Worm (Caenorhabditis elegans) whole organism, L2 larva: Measurements from ENCODE around the gene frpr-14.
A peak's percentile ranks its signal among the peaks of the same experiment; 100 is the strongest.

Experiments
- C34F6.9 ChIP-seq: fragments of 150-350 bp; optimal IDR thresholded peaks from 2 replicates; lab custom pipeline; 2014; ENCODE audit warnings: missing biosample characterization, missing genetic modification characterization
- F13H6.1 ChIP-seq: sonication (generic microtip); optimal IDR thresholded peaks from 2 replicates; lab custom pipeline; 2016; ENCODE audit warnings: missing genetic modification characterization, missing compliant biosample characterization
- R02D3.7 ChIP-seq: fragments of 150-350 bp; optimal IDR thresholded peaks from 2 replicates; lab custom pipeline; 2014; ENCODE audit warnings: missing biosample characterization, missing genetic modification characterization
- Y55F3AM.14 ChIP-seq: fragments of 200-800 bp; sonication (Bioruptor generic); optimal IDR thresholded peaks from 2 replicates; lab custom pipeline; 2018; ENCODE audit warnings: mild to moderate bottlenecking, missing genetic modification characterization, missing compliant biosample characterization
- ZK546.5 ChIP-seq: sonication (generic microtip); optimal IDR thresholded peaks from 2 replicates; lab custom pipeline; 2017; ENCODE audit warnings: missing biosample characterization, missing genetic modification characterization
- alr-1 ChIP-seq: fragments of 150-350 bp; optimal IDR thresholded peaks from 2 replicates; lab custom pipeline; 2014; ENCODE audit warnings: missing biosample characterization, missing genetic modification characterization
- ama-1 ChIP-seq: fragments of 150-350 bp; optimal IDR thresholded peaks from 2 replicates; lab custom pipeline; 2018; ENCODE audit warnings: inconsistent platforms
- blmp-1 ChIP-seq: sonication (generic microtip); optimal IDR thresholded peaks from 2 replicates; lab custom pipeline; 2017; ENCODE audit warnings: missing genetic modification characterization, mild to moderate bottlenecking, missing compliant biosample characterization, antibody characterized with exemption, moderate library complexity; ENCODE audit not compliant: insufficient read depth
- crh-2 ChIP-seq: sonication (generic microtip); optimal IDR thresholded peaks from 2 replicates; lab custom pipeline; 2017; ENCODE audit warnings: missing biosample characterization, missing genetic modification characterization
- egl-27 ChIP-seq: sonication (generic microtip); optimal IDR thresholded peaks from 3 replicates; lab custom pipeline; 2017; ENCODE audit warnings: missing biosample characterization, missing genetic modification reagents, missing genetic modification characterization
- elt-1 ChIP-seq: fragments of 150-350 bp; optimal IDR thresholded peaks from 2 replicates; lab custom pipeline; 2014; ENCODE audit warnings: missing biosample characterization, missing genetic modification characterization
- elt-3 ChIP-seq: sonication (generic microtip); optimal IDR thresholded peaks from 2 replicates; lab custom pipeline; 2017; ENCODE audit warnings: missing biosample characterization, missing genetic modification characterization
- fos-1 ChIP-seq: fragments of 150-350 bp; optimal IDR thresholded peaks from 2 replicates; lab custom pipeline; 2014; ENCODE audit warnings: missing biosample characterization, missing genetic modification characterization
- lin-11 ChIP-seq: fragments of 150-350 bp; sonication (generic microtip); optimal IDR thresholded peaks from 2 replicates; lab custom pipeline; 2014; ENCODE audit warnings: missing biosample characterization, missing genetic modification characterization, inconsistent platforms, mixed read lengths
- lin-39 ChIP-seq: fragments of 150-350 bp; optimal IDR thresholded peaks from 2 replicates; lab custom pipeline; 2014; ENCODE audit warnings: missing biosample characterization, missing genetic modification reagents, missing genetic modification characterization
- lsy-2 ChIP-seq, 2 experiments: fragments of 150-350 bp in 1 of 2; sonication (generic microtip) in 1 of 2; optimal IDR thresholded peaks; 2 replicates each; lab custom pipeline; 2014 to 2017; ENCODE audit warnings: missing biosample characterization in 2 of 2, missing genetic modification characterization in 2 of 2
- mbf-1 ChIP-seq: sonication (generic microtip); optimal IDR thresholded peaks from 2 replicates; lab custom pipeline; 2017; ENCODE audit warnings: missing biosample characterization, missing genetic modification characterization
- nhr-10 ChIP-seq: sonication (generic microtip); optimal IDR thresholded peaks from 2 replicates; lab custom pipeline; 2017; ENCODE audit warnings: missing biosample characterization, missing genetic modification characterization
- nhr-11 ChIP-seq: fragments of 150-350 bp; optimal IDR thresholded peaks from 2 replicates; lab custom pipeline; 2014; ENCODE audit warnings: missing biosample characterization, missing genetic modification characterization
- nhr-12 ChIP-seq: fragments of 150-350 bp; optimal IDR thresholded peaks from 2 replicates; lab custom pipeline; 2014; ENCODE audit warnings: missing biosample characterization, missing genetic modification characterization
- nhr-129 ChIP-seq: fragments of 150-350 bp; optimal IDR thresholded peaks from 2 replicates; lab custom pipeline; 2014; ENCODE audit warnings: missing biosample characterization, missing genetic modification characterization
- nhr-23 ChIP-seq: fragments of 150-350 bp; optimal IDR thresholded peaks from 2 replicates; lab custom pipeline; 2014; ENCODE audit warnings: missing biosample characterization, missing genetic modification reagents, missing genetic modification characterization
- nhr-237 ChIP-seq: fragments of 150-350 bp; optimal IDR thresholded peaks from 2 replicates; lab custom pipeline; 2014; ENCODE audit warnings: missing biosample characterization, missing genetic modification characterization
- nhr-25 ChIP-seq: fragments of 150-350 bp; sonication (generic microtip); optimal IDR thresholded peaks from 3 replicates; lab custom pipeline; 2014; ENCODE audit warnings: missing biosample characterization, missing genetic modification characterization
- nhr-77 ChIP-seq: fragments of 150-350 bp; optimal IDR thresholded peaks from 2 replicates; lab custom pipeline; 2014; ENCODE audit warnings: missing biosample characterization, missing genetic modification characterization
- peb-1 ChIP-seq: fragments of 150-350 bp; optimal IDR thresholded peaks from 2 replicates; lab custom pipeline; 2014; ENCODE audit warnings: missing biosample characterization, missing genetic modification characterization
- sem-4 ChIP-seq: fragments of 150-350 bp; optimal IDR thresholded peaks from 2 replicates; lab custom pipeline; 2014; ENCODE audit warnings: missing biosample characterization, missing genetic modification reagents, missing genetic modification characterization
- skn-1 ChIP-seq: sonication (generic microtip); optimal IDR thresholded peaks from 2 replicates; lab custom pipeline; 2017; ENCODE audit warnings: missing biosample characterization, missing genetic modification characterization
- sma-3 ChIP-seq: sonication (generic microtip); optimal IDR thresholded peaks from 2 replicates; lab custom pipeline; 2016; ENCODE audit warnings: missing genetic modification reagents, missing genetic modification characterization, missing compliant biosample characterization
- sma-9 ChIP-seq, 2 experiments: fragments of 150-350 bp in 1 of 2; sonication (generic microtip) in 1 of 2; optimal IDR thresholded peaks; 2 replicates each; lab custom pipeline; 2014 to 2016; ENCODE audit warnings: missing genetic modification characterization in 2 of 2, mild to moderate bottlenecking in 1 of 2, missing biosample characterization in 1 of 2, missing compliant biosample characterization in 1 of 2, missing genetic modification reagents in 1 of 2, moderate library complexity in 1 of 2
- unc-39 ChIP-seq: fragments of 150-350 bp; optimal IDR thresholded peaks from 2 replicates; lab custom pipeline; 2014; ENCODE audit warnings: missing biosample characterization, missing genetic modification characterization
- unc-55 ChIP-seq: fragments of 150-350 bp; sonication (generic microtip); optimal IDR thresholded peaks from 3 replicates; lab custom pipeline; 2014; ENCODE audit warnings: missing biosample characterization, missing genetic modification reagents, missing genetic modification characterization
- unc-62 ChIP-seq: fragments of 150-350 bp; optimal IDR thresholded peaks from 2 replicates; lab custom pipeline; 2014; ENCODE audit warnings: missing biosample characterization, missing genetic modification reagents, missing genetic modification characterization
- zag-1 ChIP-seq: fragments of 150-350 bp; optimal IDR thresholded peaks from 2 replicates; lab custom pipeline; 2014; ENCODE audit warnings: missing biosample characterization, missing genetic modification characterization
- ztf-1 ChIP-seq: fragments of 200-800 bp; sonication (Bioruptor generic); conservative IDR thresholded peaks from 2 replicates; pipeline ENCODE4 v1.3.6; 2022; ENCODE audit warnings: missing genetic modification characterization, missing compliant biosample characterization

Gene frpr-14

DNA sequence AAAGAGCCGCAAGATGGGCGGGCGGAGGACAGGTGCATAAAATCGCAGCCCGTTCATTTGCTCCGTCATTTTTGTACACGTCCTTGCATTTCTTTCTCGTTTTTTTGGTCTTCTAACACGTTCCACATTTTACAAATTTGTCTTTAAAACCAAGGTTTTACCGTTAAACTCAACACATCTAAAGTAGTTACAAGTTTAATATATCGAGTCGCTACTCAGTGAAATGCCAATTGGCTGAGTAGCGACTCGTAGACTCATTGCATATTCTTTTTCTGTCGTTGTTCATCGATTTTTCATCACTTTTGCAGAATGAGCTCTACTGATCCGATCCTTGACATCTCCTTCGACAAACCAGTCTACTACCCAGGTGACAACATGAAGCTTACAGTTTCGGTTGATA is 23.6 kb upstream of the frpr-14 start, which contains the start of gene arrd-1:
Gene arrd-1 (plus strand): TSS at position 301 of the 400 bp plus-strand sequence.
- no peak for TF ChIP-seq ztf-1 (GFP tag; lab: Robert Waterston, UW)
- no peak for TF ChIP-seq R02D3.7 (tag; lab: Kevin White, UChicago)
- TF ChIP-seq crh-2 (tag; lab: Kevin White, UChicago), result no peak
- no peak for TF ChIP-seq alr-1 (tag; lab: Kevin White, UChicago)
- no peak for TF ChIP-seq lsy-2 (tag; optimal IDR thresholded peaks at IDR 0.05; lab: Kevin White, UChicago)
- no peak for TF ChIP-seq nhr-23 (tag; lab: Kevin White, UChicago)
- TF ChIP-seq zag-1 (tag; lab: Kevin White, UChicago), result no peak
- TF ChIP-seq sma-9 (GFP tag; optimal IDR thresholded peaks at IDR 0.05; lab: Kevin White, UChicago), result no peak
- no peak for TF ChIP-seq sma-9 (tag; optimal IDR thresholded peaks at IDR 0.05; lab: Kevin White, UChicago)
- TF ChIP-seq ama-1 (lab: Kevin White, UChicago), result no peak
- TF ChIP-seq Y55F3AM.14 (GFP tag; lab: Kevin White, UChicago), result no peak
- TF ChIP-seq lin-39 (tag; lab: Kevin White, UChicago), result no peak
- TF ChIP-seq elt-3, result no peak
- no peak for TF ChIP-seq fos-1 (tag; lab: Kevin White, UChicago)
- TF ChIP-seq F13H6.1 (tag; lab: Kevin White, UChicago), result no peak
- no peak for TF ChIP-seq nhr-129 (tag; lab: Kevin White, UChicago)
- no peak for TF ChIP-seq lin-11
- no peak for TF ChIP-seq skn-1 (tag; lab: Kevin White, UChicago)
- TF ChIP-seq unc-62 (GFP tag; lab: Kevin White, UChicago), result no peak
- no peak for TF ChIP-seq nhr-10 (tag; lab: Kevin White, UChicago)
- no peak for TF ChIP-seq unc-39

DNA sequence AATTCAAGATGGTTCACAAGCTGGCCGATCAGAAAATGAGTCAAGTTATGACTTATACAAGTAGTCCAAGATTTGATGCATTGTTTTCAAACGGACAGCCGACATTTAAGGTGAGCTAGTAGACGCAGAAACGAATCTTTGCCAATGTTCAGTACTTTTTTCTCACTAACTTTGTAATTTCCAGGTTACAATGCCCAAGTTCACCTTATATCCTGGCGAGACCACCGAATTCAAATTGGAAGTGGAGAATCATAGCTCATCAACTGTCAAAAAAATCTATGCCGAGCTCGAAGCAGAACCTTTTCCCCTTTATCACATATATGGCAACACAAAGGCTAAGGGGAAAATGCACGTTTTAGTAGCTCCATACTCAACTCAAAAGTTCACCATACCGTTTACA is 22.8 kb upstream of the frpr-14 start:
- TF ChIP-seq elt-1 (tag; lab: Kevin White, UChicago) (no peak), sma-9 (GFP tag; optimal IDR thresholded peaks at IDR 0.05; lab: Kevin White, UChicago) (no peak), sma-9 (tag; optimal IDR thresholded peaks at IDR 0.05; lab: Kevin White, UChicago) (no peak), nhr-237 (tag; lab: Kevin White, UChicago) (no peak), nhr-77 (no peak), egl-27 (tag; lab: Kevin White, UChicago) (no peak), peb-1 (tag; lab: Kevin White, UChicago) (no peak), lsy-2 (tag; optimal IDR thresholded peaks at IDR 0.05; lab: Kevin White, UChicago) (no peak), lin-11 (no peak)

DNA sequence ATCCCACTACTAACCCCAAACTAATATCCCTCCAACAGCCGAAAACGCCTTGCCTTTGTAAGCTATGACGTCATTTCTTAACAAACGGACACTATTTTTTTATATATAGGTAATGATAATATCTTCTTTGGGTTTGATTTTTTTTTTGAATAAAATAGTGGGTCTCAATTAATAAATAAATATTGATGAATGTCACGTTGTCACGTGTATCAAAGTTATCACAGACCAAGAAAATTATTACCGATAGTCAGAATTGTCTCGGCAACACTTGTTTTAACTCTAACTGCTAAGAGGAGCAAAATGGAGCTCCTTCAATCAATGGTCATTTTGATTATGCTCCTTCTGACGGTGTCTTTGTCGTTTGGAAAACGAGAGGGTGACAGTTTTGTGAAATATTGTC is 16.8 kb upstream of the frpr-14 start, which contains the start of gene T04B8.1:
Gene T04B8.1 (plus strand): TSS at position 301 of the 400 bp plus-strand sequence.
- no peak for TF ChIP-seq ZK546.5 (tag; lab: Kevin White, UChicago)
- TF ChIP-seq nhr-25 (tag; lab: Kevin White, UChicago), result no peak
- no peak for TF ChIP-seq nhr-10 (tag; lab: Kevin White, UChicago)
- no peak for TF ChIP-seq unc-39
- no peak for TF ChIP-seq blmp-1 (tag; lab: Kevin White, UChicago)
- no peak for TF ChIP-seq unc-55 (GFP tag; lab: Kevin White, UChicago)
- no peak for TF ChIP-seq mbf-1
- no peak for TF ChIP-seq nhr-129 (tag; lab: Kevin White, UChicago)
- TF ChIP-seq lin-11, result no peak
- TF ChIP-seq elt-3, result no peak
- no peak for TF ChIP-seq R02D3.7 (tag; lab: Kevin White, UChicago)
- no peak for TF ChIP-seq sma-9 (GFP tag; optimal IDR thresholded peaks at IDR 0.05; lab: Kevin White, UChicago)
- TF ChIP-seq sma-9 (tag; optimal IDR thresholded peaks at IDR 0.05; lab: Kevin White, UChicago), result no peak
- no peak for TF ChIP-seq F13H6.1 (tag; lab: Kevin White, UChicago)
- no peak for TF ChIP-seq nhr-11
- TF ChIP-seq lsy-2 (tag; optimal IDR thresholded peaks at IDR 0.05; lab: Kevin White, UChicago), result no peak

DNA sequence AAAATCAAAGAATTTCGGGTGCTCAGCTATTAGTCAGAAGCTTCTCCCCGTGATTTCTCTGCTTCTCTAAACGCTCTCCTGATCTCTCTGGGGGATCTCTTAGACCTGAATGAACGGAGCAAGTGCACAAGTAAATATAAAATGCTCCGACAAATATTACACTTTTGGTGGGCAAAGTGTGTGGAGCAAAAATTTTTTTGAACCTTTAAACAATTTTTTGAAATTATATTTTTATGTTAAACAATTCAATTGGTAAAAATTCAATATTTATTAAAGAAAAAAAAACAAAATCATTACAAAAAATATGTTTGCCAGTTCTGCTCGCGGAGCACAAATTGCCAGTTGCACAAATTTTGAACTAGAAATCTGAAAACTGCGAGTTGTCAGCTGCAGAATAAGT is 11.3 kb upstream of the frpr-14 start, which contains the start of gene K07E8.6:
Gene K07E8.6 (minus strand): TSS at position 101 of the 400 bp plus-strand sequence.
- TF ChIP-seq sem-4 (tag; lab: Kevin White, UChicago), result no peak
- no peak for TF ChIP-seq ztf-1 (GFP tag; lab: Robert Waterston, UW)
- peak; percentile 12 for TF ChIP-seq C34F6.9 (tag; lab: Kevin White, UChicago)
- TF ChIP-seq F13H6.1 (tag; lab: Kevin White, UChicago), result no peak
- TF ChIP-seq lin-11, result no peak
- TF ChIP-seq egl-27 (tag; lab: Kevin White, UChicago), result no peak

DNA sequence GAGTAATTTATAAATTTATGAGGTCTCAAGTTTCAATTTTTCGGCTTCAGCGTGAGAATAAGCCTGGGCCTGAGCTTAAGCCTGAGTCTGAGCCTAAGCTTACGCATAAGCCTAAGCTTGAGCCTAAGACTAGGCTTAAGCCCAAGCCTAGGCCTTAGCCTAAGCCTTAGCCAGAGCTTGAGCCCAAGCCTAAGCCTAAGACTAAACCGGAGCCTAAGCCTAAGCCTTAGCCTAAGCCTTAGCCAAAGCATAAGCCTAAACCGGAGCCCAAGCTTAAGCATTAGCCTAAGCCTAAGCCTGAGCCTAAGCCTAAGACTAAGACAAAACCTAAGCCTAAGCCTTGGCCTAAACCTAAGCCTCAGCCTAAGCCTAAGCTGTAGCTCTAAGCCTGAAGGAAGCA is 7.0 kb upstream of the frpr-14 start:
- TF ChIP-seq sma-3 (GFP tag; lab: Kevin White, UChicago), result no peak
- no peak for TF ChIP-seq egl-27 (tag; lab: Kevin White, UChicago)
- no peak for TF ChIP-seq alr-1 (tag; lab: Kevin White, UChicago)
- TF ChIP-seq peb-1 (tag; lab: Kevin White, UChicago), result no peak
- TF ChIP-seq nhr-12, result no peak
- TF ChIP-seq F13H6.1 (tag; lab: Kevin White, UChicago), result no peak
- TF ChIP-seq nhr-77, result no peak
- TF ChIP-seq ztf-1 (GFP tag; lab: Robert Waterston, UW), result no peak
- TF ChIP-seq nhr-25 (tag; lab: Kevin White, UChicago), result no peak
